Fruit fly (Drosophila melanogaster): ENCODE results near the gene CG11997.

DNA sequence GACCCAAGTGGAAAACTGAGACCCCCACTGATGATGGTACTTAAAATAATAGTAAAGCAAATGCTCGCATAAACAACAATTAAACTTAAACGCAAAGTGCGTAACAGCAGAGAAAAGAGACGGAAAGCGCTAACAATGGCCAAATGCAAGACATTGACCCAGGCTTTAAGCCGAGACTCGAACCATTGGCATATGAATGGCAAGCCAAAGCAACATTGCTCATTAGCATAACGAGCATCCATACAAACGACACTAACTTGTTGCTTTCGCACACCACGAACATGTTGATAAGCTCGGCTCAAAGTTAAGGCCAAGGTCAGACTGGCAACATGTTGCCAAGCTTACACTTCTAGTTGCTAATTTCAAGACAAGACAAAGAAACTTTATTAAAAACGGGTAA lies 2.5 kb upstream of the CG11997 start:
- no peak for TF ChIP-seq psq (optimal IDR thresholded peaks at IDR 0.05)
- TF ChIP-seq EcR (GFP tag; optimal IDR thresholded peaks at IDR 0.05), result peak in 1 of 2 experiments; percentile 66
- TF ChIP-seq CG8478 (optimal IDR thresholded peaks at IDR 0.05), result no peak
- TF ChIP-seq usp (GFP tag; optimal IDR thresholded peaks at IDR 0.05), result no peak
- no peak for TF ChIP-seq Dll (optimal IDR thresholded peaks at IDR 0.05)

All from whole organism.